Worm (Caenorhabditis elegans) whole organism, young adult: ENCODE measurements around the gene rde-12.

Source experiments
- B0035.1 ChIP-seq: sonication (generic microtip); optimal IDR thresholded peaks from 2 replicates; lab custom pipeline; 2016; ENCODE audit warnings: missing genetic modification characterization, mild to moderate bottlenecking, missing compliant biosample characterization, missing genotype, missing genetic modification reagents
- B0336.3 ChIP-seq: fragments of 200-800 bp; sonication (Bioruptor generic); IDR thresholded peaks from 2 replicates; pipeline ENCODE4 v1.3.6; 2022; ENCODE audit warnings: missing genetic modification characterization, missing compliant biosample characterization
- C17E4.6 ChIP-seq: fragments of 200-800 bp; sonication (Bioruptor generic); IDR thresholded peaks from 2 replicates; pipeline ENCODE4 v1.3.6; 2022; ENCODE audit warnings: missing genetic modification reagents, missing genetic modification characterization, missing compliant biosample characterization
- F10E7.11 ChIP-seq: sonication (generic microtip); optimal IDR thresholded peaks from 2 replicates; lab custom pipeline; 2017; ENCODE audit warnings: mild to moderate bottlenecking, missing genetic modification characterization, moderate library complexity, missing compliant biosample characterization
- F22D6.2 ChIP-seq: sonication (generic microtip); optimal IDR thresholded peaks from 2 replicates; lab custom pipeline; 2016; ENCODE audit warnings: mild to moderate bottlenecking, missing genetic modification characterization, missing compliant biosample characterization
- F23B12.7 ChIP-seq: sonication (generic microtip); optimal IDR thresholded peaks from 2 replicates; lab custom pipeline; 2017; ENCODE audit warnings: missing genetic modification characterization, mild to moderate bottlenecking, missing compliant biosample characterization, antibody characterized with exemption, moderate library complexity; ENCODE audit not compliant: insufficient read depth
- F33H1.4 ChIP-seq: fragments of 200-800 bp; sonication (Bioruptor generic); IDR thresholded peaks from 2 replicates; pipeline ENCODE4 v1.3.6; 2022; ENCODE audit warnings: missing genetic modification reagents, missing genetic modification characterization, missing compliant biosample characterization
- F49E8.2 ChIP-seq: sonication (generic microtip); optimal IDR thresholded peaks from 3 replicates; lab custom pipeline; 2017; ENCODE audit warnings: missing genetic modification characterization, mild to moderate bottlenecking, missing compliant biosample characterization, antibody characterized with exemption, moderate library complexity; ENCODE audit not compliant: insufficient read depth
- F55B11.4 ChIP-seq: sonication (generic microtip); optimal IDR thresholded peaks from 2 replicates; lab custom pipeline; 2016; ENCODE audit warnings: missing compliant biosample characterization, missing genetic modification characterization, borderline replicate concordance; ENCODE audit not compliant: insufficient read depth
- K11D2.4 ChIP-seq: fragments of 200-800 bp; sonication (Bioruptor generic); IDR thresholded peaks from 2 replicates; pipeline ENCODE4 v1.3.6; 2022; ENCODE audit warnings: missing genetic modification reagents, missing genetic modification characterization, missing compliant biosample characterization
- K12H6.12 ChIP-seq: fragments of 200-800 bp; sonication (Bioruptor generic); optimal IDR thresholded peaks from 2 replicates; lab custom pipeline; 2018; ENCODE audit warnings: mild to moderate bottlenecking, missing genetic modification characterization, missing compliant biosample characterization
- Y53G8AR.9 ChIP-seq: fragments of 200-800 bp; sonication (Bioruptor generic); conservative IDR thresholded peaks from 2 replicates; pipeline ENCODE4 v1.3.6; 2022; ENCODE audit warnings: missing genetic modification reagents, missing genetic modification characterization, missing compliant biosample characterization
- Y67H2A.10 ChIP-seq: fragments of 200-800 bp; sonication (Bioruptor generic); conservative IDR thresholded peaks from 2 replicates; pipeline ENCODE4 v1.3.6; 2022; ENCODE audit warnings: missing genetic modification reagents, missing genetic modification characterization, missing compliant biosample characterization
- Y79H2A.3 ChIP-seq: fragments of 200-800 bp; sonication (Bioruptor generic); conservative IDR thresholded peaks from 2 replicates; pipeline ENCODE4 v1.3.6; 2022; ENCODE audit warnings: missing genetic modification reagents, missing genetic modification characterization, missing compliant biosample characterization
- attf-3 ChIP-seq: fragments of 200-800 bp; sonication (Bioruptor generic); conservative IDR thresholded peaks from 2 replicates; pipeline ENCODE4 v1.3.6; 2022; ENCODE audit warnings: missing genetic modification reagents, missing genetic modification characterization, missing compliant biosample characterization
- attf-5 ChIP-seq: fragments of 200-800 bp; sonication (Bioruptor generic); optimal IDR thresholded peaks from 2 replicates; lab custom pipeline; 2018; ENCODE audit warnings: mild to moderate bottlenecking, missing genetic modification characterization, missing compliant biosample characterization
- bed-2 ChIP-seq: fragments of 200-800 bp; sonication (Bioruptor generic); IDR thresholded peaks from 2 replicates; pipeline ENCODE4 v1.3.6; 2022; ENCODE audit warnings: missing genetic modification reagents, missing genetic modification characterization, missing compliant biosample characterization
- cebp-1 ChIP-seq, 2 experiments: fragments of 200-800 bp in 1 of 2; sonication (Bioruptor generic) in 1 of 2; sonication (generic microtip) in 1 of 2; IDR thresholded peaks in 1 of 2; optimal IDR thresholded peaks in 1 of 2; 2 replicates each; pipeline versions ENCODE4 v1.3.6 to Lab custom; 2017 to 2022; ENCODE audit warnings: missing compliant biosample characterization in 2 of 2, missing genetic modification characterization in 2 of 2, mild to moderate bottlenecking in 1 of 2, missing genetic modification reagents in 1 of 2, moderate library complexity in 1 of 2
- ceh-27 ChIP-seq: fragments of 200-800 bp; sonication (Bioruptor generic); optimal IDR thresholded peaks from 2 replicates; lab custom pipeline; 2018; ENCODE audit warnings: mild to moderate bottlenecking, missing genetic modification characterization, moderate library complexity, missing compliant biosample characterization
- ceh-40 ChIP-seq: fragments of 200-800 bp; sonication (Bioruptor generic); IDR thresholded peaks from 2 replicates; pipeline ENCODE4 v1.3.6; 2022; ENCODE audit warnings: missing genetic modification characterization, missing compliant biosample characterization
- dpl-1 ChIP-seq: fragments of 150-350 bp; optimal IDR thresholded peaks from 2 replicates; lab custom pipeline; 2014; ENCODE audit warnings: missing biosample characterization, missing genetic modification reagents, missing genetic modification characterization
- efl-1 ChIP-seq: fragments of 150-350 bp; optimal IDR thresholded peaks from 2 replicates; lab custom pipeline; 2014; ENCODE audit warnings: missing biosample characterization, missing genetic modification reagents, missing genetic modification characterization
- egl-44 ChIP-seq: fragments of 200-800 bp; sonication (Bioruptor generic); IDR thresholded peaks from 2 replicates; pipeline ENCODE4 v1.3.6; 2022; ENCODE audit warnings: missing genetic modification reagents, missing genetic modification characterization, missing compliant biosample characterization
- hmg-1.2 ChIP-seq: fragments of 200-800 bp; sonication (Bioruptor generic); IDR thresholded peaks from 2 replicates; pipeline ENCODE4 v1.3.6; 2022; ENCODE audit warnings: missing genetic modification reagents, missing genetic modification characterization, missing compliant biosample characterization
- let-526 ChIP-seq: fragments of 200-800 bp; sonication (Bioruptor generic); IDR thresholded peaks from 2 replicates; pipeline ENCODE4 v1.3.6; 2022; ENCODE audit warnings: missing genetic modification reagents, missing genetic modification characterization, missing compliant biosample characterization
- lin-35 ChIP-seq, 3 experiments: fragments of 150-350 bp in 2 of 3; sonication (generic microtip) in 1 of 3; optimal IDR thresholded peaks; 2 replicates each; lab custom pipeline; 2014 to 2018; ENCODE audit warnings: missing biosample characterization in 3 of 3, missing genetic modification characterization in 3 of 3, missing genetic modification reagents in 3 of 3
- lin-54 ChIP-seq: fragments of 200-800 bp; sonication (Bioruptor generic); optimal IDR thresholded peaks from 2 replicates; lab custom pipeline; 2018; ENCODE audit warnings: mild to moderate bottlenecking, missing genetic modification characterization, missing compliant biosample characterization
- lsl-1 ChIP-seq: fragments of 200-800 bp; sonication (Bioruptor generic); optimal IDR thresholded peaks from 2 replicates; lab custom pipeline; 2018; ENCODE audit warnings: mild to moderate bottlenecking, missing genetic modification characterization, moderate library complexity, missing compliant biosample characterization
- madf-10 ChIP-seq: sonication (generic microtip); optimal IDR thresholded peaks from 2 replicates; lab custom pipeline; 2016; ENCODE audit warnings: mild to moderate bottlenecking, missing genetic modification characterization, missing compliant biosample characterization
- madf-6 ChIP-seq: fragments of 200-800 bp; sonication (Bioruptor generic); IDR thresholded peaks from 2 replicates; pipeline ENCODE4 v1.3.6; 2022; ENCODE audit warnings: missing genetic modification reagents, missing genetic modification characterization, missing compliant biosample characterization
- mcd-1 ChIP-seq: fragments of 200-800 bp; sonication (Bioruptor generic); IDR thresholded peaks from 2 replicates; pipeline ENCODE4 v1.3.6; 2022; ENCODE audit warnings: missing genetic modification reagents, missing genetic modification characterization, missing compliant biosample characterization
- mel-28 ChIP-seq: sonication (generic microtip); optimal IDR thresholded peaks from 2 replicates; lab custom pipeline; 2016; ENCODE audit warnings: borderline replicate concordance, mild to moderate bottlenecking, missing genetic modification characterization, missing compliant biosample characterization
- nhr-120 ChIP-seq: fragments of 200-800 bp; sonication (Bioruptor generic); IDR thresholded peaks from 2 replicates; pipeline ENCODE4 v1.3.6; 2022; ENCODE audit warnings: missing genetic modification characterization, missing compliant biosample characterization
- rcor-1 ChIP-seq: fragments of 200-800 bp; sonication (Bioruptor generic); IDR thresholded peaks from 2 replicates; pipeline ENCODE4 v1.3.6; 2022; ENCODE audit warnings: missing genetic modification reagents, missing genetic modification characterization, missing compliant biosample characterization
- rec-8 ChIP-seq, 2 experiments: sonication (generic microtip); optimal IDR thresholded peaks; 2 replicates each; lab custom pipeline; 2016; ENCODE audit warnings: mild to moderate bottlenecking in 2 of 2, missing genetic modification characterization in 2 of 2, missing genetic modification reagents in 2 of 2, missing genotype in 2 of 2, missing biosample characterization in 1 of 2, missing compliant biosample characterization in 1 of 2, moderate library complexity in 1 of 2
- sea-2 ChIP-seq: fragments of 200-800 bp; sonication (Bioruptor generic); IDR thresholded peaks from 2 replicates; pipeline ENCODE4 v1.3.6; 2022; ENCODE audit warnings: missing genetic modification characterization, missing compliant biosample characterization
- snpc-1.1 ChIP-seq: sonication (generic microtip); optimal IDR thresholded peaks from 2 replicates; lab custom pipeline; 2017; ENCODE audit warnings: missing genetic modification characterization, mild to moderate bottlenecking, missing compliant biosample characterization, antibody characterized with exemption, moderate library complexity, missing genotype, missing genetic modification reagents; ENCODE audit not compliant: insufficient read depth
- snpc-3.4 ChIP-seq: sonication (generic microtip); optimal IDR thresholded peaks from 2 replicates; lab custom pipeline; 2017; ENCODE audit warnings: missing genetic modification characterization, mild to moderate bottlenecking, missing compliant biosample characterization, antibody characterized with exemption, moderate library complexity, missing genotype, missing genetic modification reagents
- somi-1 ChIP-seq: fragments of 200-800 bp; sonication (Bioruptor generic); optimal IDR thresholded peaks from 2 replicates; lab custom pipeline; 2018; ENCODE audit warnings: mild to moderate bottlenecking, missing genetic modification characterization, missing compliant biosample characterization
- tbx-9 ChIP-seq: sonication (generic microtip); optimal IDR thresholded peaks from 2 replicates; lab custom pipeline; 2016; ENCODE audit warnings: borderline replicate concordance, missing genetic modification characterization, inconsistent platforms, missing compliant biosample characterization
- tlf-1 ChIP-seq: fragments of 200-800 bp; sonication (Bioruptor generic); optimal IDR thresholded peaks from 2 replicates; lab custom pipeline; 2018; ENCODE audit warnings: mild to moderate bottlenecking, missing genetic modification characterization, missing compliant biosample characterization
- xnd-1 ChIP-seq: sonication (generic microtip); optimal IDR thresholded peaks from 2 replicates; lab custom pipeline; 2016; ENCODE audit warnings: missing genotype, missing genetic modification reagents, missing genetic modification characterization, missing compliant biosample characterization
- zfh-2 ChIP-seq: fragments of 200-800 bp; sonication (Bioruptor generic); conservative IDR thresholded peaks from 2 replicates; pipeline ENCODE4 v1.3.6; 2022; ENCODE audit warnings: missing genetic modification reagents, missing genetic modification characterization, missing compliant biosample characterization
- zim-3 ChIP-seq: sonication (generic microtip); optimal IDR thresholded peaks from 2 replicates; lab custom pipeline; 2017; ENCODE audit warnings: mild to moderate bottlenecking, missing genetic modification characterization, moderate library complexity, missing compliant biosample characterization
- ztf-25 ChIP-seq: fragments of 200-800 bp; sonication (Bioruptor generic); IDR thresholded peaks from 2 replicates; pipeline ENCODE4 v1.3.6; 2022; ENCODE audit warnings: missing genetic modification reagents, missing genetic modification characterization, missing compliant biosample characterization
- ztf-3 ChIP-seq: fragments of 200-800 bp; sonication (Bioruptor generic); optimal IDR thresholded peaks from 2 replicates; lab custom pipeline; 2018; ENCODE audit warnings: mild to moderate bottlenecking, missing genetic modification characterization, missing compliant biosample characterization

Gene rde-12

DNA sequence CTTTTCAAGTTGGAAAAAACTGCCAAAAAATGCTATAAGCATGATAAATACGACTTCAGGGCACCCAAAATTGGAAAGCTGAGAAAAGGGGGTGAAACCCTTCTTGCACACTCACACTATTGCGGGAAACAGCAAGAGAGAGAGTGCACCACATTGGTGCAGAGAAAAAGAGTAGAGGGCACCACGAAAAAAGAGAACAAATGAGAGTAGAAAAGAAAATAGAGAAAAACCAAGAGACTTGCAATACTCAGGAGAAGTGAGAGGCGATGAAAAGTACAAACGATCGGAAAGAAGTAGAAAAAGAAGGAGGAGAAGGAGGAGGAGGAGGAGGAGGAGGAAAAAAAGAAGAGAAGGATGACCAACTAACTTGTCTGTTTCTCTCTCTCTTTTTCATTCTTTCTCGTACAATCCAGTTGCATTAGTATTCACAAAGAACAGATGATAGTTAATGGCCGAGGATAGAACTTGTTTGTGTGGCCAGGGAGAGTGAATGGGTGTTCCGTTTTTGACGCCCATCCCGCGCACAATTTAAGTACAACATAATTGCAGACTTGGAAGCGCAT is 9.9 kb upstream of the rde-12 start (continued):
- no peak for TF ChIP-seq rec-8 (tag; optimal IDR thresholded peaks at IDR 0.05; lab: Kevin White, UChicago)
- no peak for TF ChIP-seq lsl-1
- no peak for TF ChIP-seq F22D6.2
- peak; percentile 46 for TF ChIP-seq K12H6.12 (tag; lab: Kevin White, UChicago)
- TF ChIP-seq F33H1.4 (GFP tag; lab: Robert Waterston, UW): no peak
- TF ChIP-seq snpc-3.4 (tag; lab: Kevin White, UChicago): no peak
- TF ChIP-seq B0035.1: no peak
- no peak for TF ChIP-seq xnd-1
- no peak for TF ChIP-seq C17E4.6 (GFP tag; lab: Robert Waterston, UW)
- TF ChIP-seq tbx-9 (tag; lab: Kevin White, UChicago): no peak
- TF ChIP-seq let-526 (GFP tag; lab: Robert Waterston, UW): 0 out of 2 replicates have a peak, but pooled peaks have one; percentile 9
- TF ChIP-seq zim-3: no peak
- no peak for TF ChIP-seq madf-6 (GFP tag; lab: Robert Waterston, UW)
- no peak for TF ChIP-seq attf-3 (GFP tag; lab: Robert Waterston, UW)
- 0 out of 2 replicates have a peak, but pooled peaks have one; percentile 37 for TF ChIP-seq K11D2.4
- no peak for TF ChIP-seq mel-28 (tag; lab: Kevin White, UChicago)
- no peak for TF ChIP-seq sea-2 (GFP tag; lab: Robert Waterston, UW)
- no peak for TF ChIP-seq F23B12.7 (tag; lab: Kevin White, UChicago)
- TF ChIP-seq F49E8.2: no peak
- no peak for TF ChIP-seq F10E7.11 (tag; lab: Kevin White, UChicago)
- TF ChIP-seq Y79H2A.3 (GFP tag; lab: Robert Waterston, UW): 0 out of 2 replicates have a peak, but pooled peaks have one; percentile 27
- no peak for TF ChIP-seq dpl-1
- no peak for TF ChIP-seq egl-44 (GFP tag; lab: Robert Waterston, UW)
- TF ChIP-seq B0336.3 (GFP tag; lab: Robert Waterston, UW): no peak
- TF ChIP-seq nhr-120 (GFP tag; lab: Robert Waterston, UW): no peak
- no peak for TF ChIP-seq cebp-1 (GFP tag; IDR thresholded peaks at IDR 0.05; lab: Robert Waterston, UW)
- no peak for TF ChIP-seq cebp-1 (tag; optimal IDR thresholded peaks at IDR 0.05; lab: Kevin White, UChicago)
- peak in 1 of 3 experiments; percentile 61 for TF ChIP-seq lin-35 (GFP tag; optimal IDR thresholded peaks at IDR 0.05; lab: Kevin White, UChicago)
- TF ChIP-seq ceh-40: 0 out of 2 replicates have a peak, but pooled peaks have one; percentile 53
- TF ChIP-seq F55B11.4 (tag; lab: Kevin White, UChicago): no peak
- TF ChIP-seq bed-2 (GFP tag; lab: Robert Waterston, UW): no peak
- TF ChIP-seq efl-1: no peak
- TF ChIP-seq madf-10 (tag; lab: Kevin White, UChicago): no peak
- TF ChIP-seq rcor-1 (GFP tag; lab: Robert Waterston, UW): 0 out of 2 replicates have a peak, but pooled peaks have one; percentile 13
- peak; percentile 60 for TF ChIP-seq mcd-1 (GFP tag; lab: Robert Waterston, UW)
- TF ChIP-seq ztf-3 (GFP tag; lab: Kevin White, UChicago): no peak
- TF ChIP-seq zfh-2 (GFP tag; lab: Robert Waterston, UW): peak; percentile 83
- TF ChIP-seq snpc-1.1 (tag; lab: Kevin White, UChicago): no peak
- peak; percentile 38 for TF ChIP-seq somi-1 (GFP tag; lab: Kevin White, UChicago)
- peak; percentile 33 for TF ChIP-seq ceh-27 (GFP tag; lab: Kevin White, UChicago)
- TF ChIP-seq hmg-1.2 (GFP tag; lab: Robert Waterston, UW): peak; percentile 39
- TF ChIP-seq attf-5 (GFP tag; lab: Kevin White, UChicago): peak; percentile 6
- no peak for TF ChIP-seq ztf-25 (GFP tag; lab: Robert Waterston, UW)
- TF ChIP-seq Y67H2A.10 (GFP tag; lab: Robert Waterston, UW): no peak
- TF ChIP-seq Y53G8AR.9 (GFP tag; lab: Robert Waterston, UW): no peak
- TF ChIP-seq lin-54: peak; percentile 32
- peak; percentile 3 for TF ChIP-seq tlf-1 (GFP tag; lab: Kevin White, UChicago)
